Fruit fly (Drosophila melanogaster): ENCODE data around the gene TTLL4B.

Gene TTLL4B

DNA sequence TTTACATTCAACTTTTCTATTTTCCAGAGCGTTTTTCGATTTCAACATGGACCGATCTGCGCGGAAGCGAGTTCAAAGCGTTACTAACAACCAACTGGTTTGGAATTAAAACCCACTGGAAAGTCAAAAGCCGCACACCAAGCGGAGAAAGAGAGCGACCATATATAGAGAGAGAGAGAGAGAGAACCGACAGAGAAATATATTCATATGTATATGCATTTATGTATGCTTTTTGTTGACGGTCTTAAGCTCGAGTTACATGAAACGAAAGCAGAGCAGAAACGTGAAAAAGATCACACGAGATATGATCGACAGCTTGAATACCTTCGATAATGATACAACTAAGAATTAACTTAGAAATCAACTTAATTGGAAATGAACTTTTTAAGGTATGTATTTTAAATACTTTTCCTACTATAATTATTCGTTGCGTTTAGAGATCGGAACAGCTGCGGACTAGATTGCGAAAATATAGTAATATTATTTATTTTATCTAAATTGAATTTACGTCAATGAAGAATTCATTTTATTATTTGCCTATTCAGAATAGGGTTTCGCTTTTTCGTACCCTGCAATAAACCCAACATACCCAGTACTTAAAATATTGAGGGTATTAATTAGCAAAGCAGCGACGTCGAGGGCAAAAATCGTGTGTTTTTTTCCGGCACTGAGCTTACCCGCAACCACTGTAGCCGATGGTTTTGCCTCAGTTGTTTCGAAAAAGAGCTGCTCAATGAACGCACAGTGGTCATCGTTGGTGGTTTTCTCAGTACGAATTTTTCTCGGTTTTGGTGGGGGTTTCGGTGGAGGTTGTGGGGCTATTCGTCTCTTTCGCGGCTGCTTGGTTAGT is 26.5 kb downstream of the TTLL4B start:
- TF ChIP-seq CG7101 (tag; optimal IDR thresholded peaks at IDR 0.05): peak; percentile 23
- peak; percentile 10 for TF ChIP-seq CG7045 (GFP tag; optimal IDR thresholded peaks at IDR 0.05)
- TF ChIP-seq CG11617 (GFP tag; optimal IDR thresholded peaks at IDR 0.05): no peak
- TF ChIP-seq Mnt (GFP tag; optimal IDR thresholded peaks at IDR 0.05): peak; percentile 7
- TF ChIP-seq CG5204 (GFP tag; optimal IDR thresholded peaks at IDR 0.05): no peak
- no peak for TF ChIP-seq CG33017 (tag; optimal IDR thresholded peaks at IDR 0.05)
- TF ChIP-seq pad (GFP tag; optimal IDR thresholded peaks at IDR 0.05): peak; percentile 21
- TF ChIP-seq Hr96 (GFP tag; optimal IDR thresholded peaks at IDR 0.05): no peak
- TF ChIP-seq CG12768 (GFP tag; optimal IDR thresholded peaks at IDR 0.05): peak; percentile 3
- TF ChIP-seq cnc (optimal IDR thresholded peaks at IDR 0.05): no peak
- TF ChIP-seq toe (GFP tag; optimal IDR thresholded peaks at IDR 0.05): no peak
- TF ChIP-seq Clk (GFP tag; optimal IDR thresholded peaks at IDR 0.05): no peak
- no peak for TF ChIP-seq CG1620 (GFP tag; optimal IDR thresholded peaks at IDR 0.05)
- peak; percentile 1 for TF ChIP-seq bab1 (GFP tag; optimal IDR thresholded peaks at IDR 0.05)
- no peak for TF ChIP-seq Crg-1 (GFP tag; optimal IDR thresholded peaks at IDR 0.05)
- TF ChIP-seq ovo (GFP tag; optimal IDR thresholded peaks at IDR 0.05): no peak
- TF ChIP-seq CG14711 (tag; optimal IDR thresholded peaks at IDR 0.05): no peak
- peak; percentile 36 for TF ChIP-seq kay (GFP tag; ENCODE audit: borderline replicate concordance)
- TF ChIP-seq tj (GFP tag; optimal IDR thresholded peaks at IDR 0.05): peak; percentile 71

DNA sequence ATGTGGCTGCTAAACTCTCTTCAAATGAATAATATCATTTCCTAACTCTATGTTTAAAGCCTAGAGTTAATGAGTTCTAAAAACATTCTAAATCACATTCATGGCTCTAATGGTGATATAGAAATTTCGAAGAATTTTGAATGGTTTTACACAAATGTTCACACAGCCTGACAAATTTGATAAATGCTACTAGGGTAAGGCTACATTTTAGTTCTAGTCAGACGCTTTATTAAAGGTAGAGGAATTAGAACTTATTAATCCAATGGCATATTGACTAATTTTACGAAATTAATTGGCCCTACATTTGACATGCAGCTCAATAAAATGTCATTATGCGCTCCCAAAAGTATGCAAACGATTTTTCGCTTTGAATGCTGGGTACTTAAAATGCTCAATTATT is 27.4 kb downstream of the TTLL4B start:
- TF ChIP-seq cnc (optimal IDR thresholded peaks at IDR 0.05) (no peak), pad (GFP tag; optimal IDR thresholded peaks at IDR 0.05) (no peak), cic (GFP tag; optimal IDR thresholded peaks at IDR 0.05) (no peak), toe (GFP tag; optimal IDR thresholded peaks at IDR 0.05) (no peak), CG7045 (GFP tag; optimal IDR thresholded peaks at IDR 0.05) (no peak), CG7101 (tag; optimal IDR thresholded peaks at IDR 0.05) (no peak), tj (GFP tag; optimal IDR thresholded peaks at IDR 0.05) (no peak), ovo (GFP tag; optimal IDR thresholded peaks at IDR 0.05) (no peak), CG1620 (GFP tag; optimal IDR thresholded peaks at IDR 0.05) (no peak), kay (GFP tag; ENCODE audit: borderline replicate concordance) (no peak), Mnt (GFP tag; optimal IDR thresholded peaks at IDR 0.05) (no peak), Crg-1 (GFP tag; optimal IDR thresholded peaks at IDR 0.05) (no peak), CG11617 (GFP tag; optimal IDR thresholded peaks at IDR 0.05) (no peak), CG5204 (GFP tag; optimal IDR thresholded peaks at IDR 0.05) (no peak), CG14711 (tag; optimal IDR thresholded peaks at IDR 0.05) (no peak), CG12768 (GFP tag; optimal IDR thresholded peaks at IDR 0.05) (no peak), CG33017 (tag; optimal IDR thresholded peaks at IDR 0.05) (no peak), Clk (GFP tag; optimal IDR thresholded peaks at IDR 0.05) (no peak), Hr96 (GFP tag; optimal IDR thresholded peaks at IDR 0.05) (no peak)

DNA sequence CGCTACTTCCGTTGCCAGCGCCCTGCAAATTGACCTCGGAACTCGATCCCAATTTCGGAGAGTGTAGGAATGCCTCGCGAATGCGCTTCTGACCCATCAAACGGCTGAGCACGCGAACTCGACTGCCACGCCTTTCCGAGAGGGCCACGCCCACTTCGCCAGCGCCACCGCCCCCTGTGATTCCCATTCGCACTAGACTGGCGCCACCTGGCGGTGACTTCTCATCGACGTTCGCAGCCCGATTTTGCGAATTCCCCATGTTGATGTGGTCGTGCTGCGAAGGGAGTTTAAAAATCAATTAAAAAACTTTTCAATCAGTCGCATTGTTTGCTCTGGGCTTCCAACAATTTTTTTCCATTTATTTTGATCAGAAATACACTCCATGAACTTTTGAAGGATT is 30.9 kb downstream of the TTLL4B start:
- TF ChIP-seq CG5204 (GFP tag; optimal IDR thresholded peaks at IDR 0.05): no peak
- no peak for TF ChIP-seq cnc (optimal IDR thresholded peaks at IDR 0.05)
- TF ChIP-seq Clk (GFP tag; optimal IDR thresholded peaks at IDR 0.05): no peak
- TF ChIP-seq Crg-1 (GFP tag; optimal IDR thresholded peaks at IDR 0.05): no peak
- no peak for TF ChIP-seq CG11617 (GFP tag; optimal IDR thresholded peaks at IDR 0.05)
- no peak for TF ChIP-seq CG7045 (GFP tag; optimal IDR thresholded peaks at IDR 0.05)
- no peak for TF ChIP-seq bab1 (GFP tag; optimal IDR thresholded peaks at IDR 0.05)

DNA sequence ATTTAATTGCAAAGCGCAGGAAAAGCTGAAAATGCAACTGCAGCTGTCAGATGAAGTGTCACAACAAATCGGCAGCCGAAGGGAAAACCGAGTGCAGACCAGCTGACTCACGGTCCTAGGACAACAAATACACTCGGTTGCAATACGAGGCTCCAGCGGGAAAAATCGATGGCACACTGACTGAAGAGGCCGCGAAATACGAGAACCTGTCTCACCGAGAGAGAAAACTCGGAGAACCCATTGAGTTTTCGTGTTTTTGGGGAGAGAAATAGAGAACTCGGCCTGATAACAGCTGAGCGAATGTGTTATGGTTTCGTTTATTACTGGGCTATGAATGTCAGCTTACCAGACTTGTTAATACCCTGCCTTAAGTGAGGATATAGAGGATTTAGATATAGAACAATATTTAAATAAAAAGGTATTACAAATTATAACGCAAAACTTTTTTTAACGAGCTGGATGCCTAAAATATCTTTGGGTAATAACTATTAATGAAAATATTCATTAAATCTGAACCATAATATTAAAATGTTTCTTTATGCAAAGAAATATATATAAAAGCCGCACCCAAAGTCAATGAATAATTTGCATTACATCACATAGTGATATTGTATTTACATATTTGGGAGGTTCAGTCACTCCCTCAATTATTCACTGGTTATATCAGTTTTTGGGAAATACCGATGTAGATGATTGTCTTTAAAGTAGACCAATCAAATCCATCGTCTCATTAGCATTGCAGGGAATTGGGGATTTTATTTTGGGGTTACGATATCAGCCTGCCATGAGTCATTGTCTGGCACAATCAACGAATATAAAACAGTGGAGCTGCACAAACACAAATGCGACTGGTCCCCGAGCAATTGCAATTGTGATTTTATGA is 33.7 kb downstream of the TTLL4B start:
- TF ChIP-seq toe (GFP tag; optimal IDR thresholded peaks at IDR 0.05) (no peak), pad (GFP tag; optimal IDR thresholded peaks at IDR 0.05) (no peak), CG33017 (tag; optimal IDR thresholded peaks at IDR 0.05) (no peak), Crg-1 (GFP tag; optimal IDR thresholded peaks at IDR 0.05) (no peak), CG5204 (GFP tag; optimal IDR thresholded peaks at IDR 0.05) (peak; percentile 30), tj (GFP tag; optimal IDR thresholded peaks at IDR 0.05) (no peak), Clk (GFP tag; optimal IDR thresholded peaks at IDR 0.05) (no peak), ovo (GFP tag; optimal IDR thresholded peaks at IDR 0.05) (no peak)

DNA sequence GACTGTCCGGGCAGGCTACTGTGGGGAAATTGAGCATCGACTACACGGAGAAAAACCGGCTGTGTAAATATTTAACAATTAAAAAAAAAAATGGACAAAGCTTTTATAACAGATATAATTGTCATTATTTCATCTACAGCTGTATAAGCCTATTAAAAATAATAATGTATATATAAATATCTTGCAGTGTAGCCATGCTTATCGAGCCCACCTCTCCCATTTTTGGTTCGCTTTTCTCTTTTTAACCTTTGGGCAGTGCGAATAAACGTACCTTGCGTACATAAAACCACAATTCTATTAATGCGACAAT is 34.3 kb downstream of the TTLL4B start:
- peak; percentile 82 for TF ChIP-seq CG7045 (GFP tag; optimal IDR thresholded peaks at IDR 0.05)
- TF ChIP-seq CG1620 (GFP tag; optimal IDR thresholded peaks at IDR 0.05): peak; percentile 2
- TF ChIP-seq cic (GFP tag; optimal IDR thresholded peaks at IDR 0.05): no peak
- no peak for TF ChIP-seq bab1 (GFP tag; optimal IDR thresholded peaks at IDR 0.05)
- peak; percentile 38 for TF ChIP-seq pad (GFP tag; optimal IDR thresholded peaks at IDR 0.05)
- peak; percentile 71 for TF ChIP-seq CG33017 (tag; optimal IDR thresholded peaks at IDR 0.05)
- peak; percentile 68 for TF ChIP-seq CG7101 (tag; optimal IDR thresholded peaks at IDR 0.05)
- peak; percentile 55 for TF ChIP-seq Hr96 (GFP tag; optimal IDR thresholded peaks at IDR 0.05)
- TF ChIP-seq ovo (GFP tag; optimal IDR thresholded peaks at IDR 0.05): no peak
- TF ChIP-seq Crg-1 (GFP tag; optimal IDR thresholded peaks at IDR 0.05): no peak
- no peak for TF ChIP-seq Mnt (GFP tag; optimal IDR thresholded peaks at IDR 0.05)
- TF ChIP-seq tj (GFP tag; optimal IDR thresholded peaks at IDR 0.05): peak; percentile 31
- no peak for TF ChIP-seq cnc (optimal IDR thresholded peaks at IDR 0.05)
- peak; percentile 55 for TF ChIP-seq Clk (GFP tag; optimal IDR thresholded peaks at IDR 0.05)
- peak; percentile 47 for TF ChIP-seq CG5204 (GFP tag; optimal IDR thresholded peaks at IDR 0.05)
- TF ChIP-seq CG14711 (tag; optimal IDR thresholded peaks at IDR 0.05): peak; percentile 78
- TF ChIP-seq toe (GFP tag; optimal IDR thresholded peaks at IDR 0.05): peak; percentile 45
- TF ChIP-seq CG12768 (GFP tag; optimal IDR thresholded peaks at IDR 0.05): peak; percentile 74
- TF ChIP-seq kay (GFP tag; ENCODE audit: borderline replicate concordance): peak; percentile 17
- peak; percentile 53 for TF ChIP-seq CG11617 (GFP tag; optimal IDR thresholded peaks at IDR 0.05)
